Fruit fly (Drosophila melanogaster): ENCODE data around the gene CG5653.

The CG5653 gene

dm6 chr3L:8996173-8996767 lies 30.1 kb upstream of the CG5653 start (continued):
- TF ChIP-seq prd (optimal IDR thresholded peaks at IDR 0.05): no peak
- TF ChIP-seq prd (GFP tag; IDR thresholded peaks at IDR 0.05): peak; percentile 78
- TF ChIP-seq CG9797 (GFP tag; optimal IDR thresholded peaks at IDR 0.05): no peak
- TF ChIP-seq lilli (GFP tag; optimal IDR thresholded peaks at IDR 0.05): peak; percentile 68
- TF ChIP-seq CG16863 (GFP tag; optimal IDR thresholded peaks at IDR 0.05): peak; percentile 45
- no peak for TF ChIP-seq C15 (GFP tag; IDR thresholded peaks at IDR 0.05)
- TF ChIP-seq cg (GFP tag; optimal IDR thresholded peaks at IDR 0.05): peak; percentile 25
- TF ChIP-seq CG2678 (tag; optimal IDR thresholded peaks at IDR 0.05): no peak
- 0 out of 2 replicates have a peak, but pooled peaks have one; percentile 42 for TF ChIP-seq CG6272 (GFP tag; IDR thresholded peaks at IDR 0.05)
- peak; percentile 24 for TF ChIP-seq cato (GFP tag; optimal IDR thresholded peaks at IDR 0.05; ENCODE audit: borderline replicate concordance)
- TF ChIP-seq nom (GFP tag; optimal IDR thresholded peaks at IDR 0.05): no peak
- TF ChIP-seq crol (GFP tag; IDR thresholded peaks at IDR 0.05): no peak
- peak; percentile 34 for TF ChIP-seq CG10209 (GFP tag; optimal IDR thresholded peaks at IDR 0.05)
- TF ChIP-seq CG6175 (GFP tag; IDR thresholded peaks at IDR 0.05): no peak
- no peak for TF ChIP-seq gcm2 (GFP tag; optimal IDR thresholded peaks at IDR 0.05)
- no peak for TF ChIP-seq gt (GFP tag; IDR thresholded peaks at IDR 0.05)
- TF ChIP-seq gem (tag; optimal IDR thresholded peaks at IDR 0.05): no peak
- no peak for TF ChIP-seq CoRest (tag; optimal IDR thresholded peaks at IDR 0.05)
- TF ChIP-seq Xbp1 (GFP tag; optimal IDR thresholded peaks at IDR 0.05): peak; percentile 70
- peak; percentile 77 for TF ChIP-seq Xrp1 (GFP tag; IDR thresholded peaks at IDR 0.05)
- TF ChIP-seq aop (GFP tag; IDR thresholded peaks at IDR 0.05): no peak
- no peak for TF ChIP-seq yki (optimal IDR thresholded peaks at IDR 0.05)
- TF ChIP-seq pnt (GFP tag; optimal IDR thresholded peaks at IDR 0.05): peak; percentile 24
- no peak for TF ChIP-seq Gsc (GFP tag; IDR thresholded peaks at IDR 0.05)
- TF ChIP-seq Bteb2 (GFP tag; optimal IDR thresholded peaks at IDR 0.05): no peak
- TF ChIP-seq her (GFP tag; optimal IDR thresholded peaks at IDR 0.05): no peak
- no peak for TF ChIP-seq gfzf (GFP tag; optimal IDR thresholded peaks at IDR 0.05)
- TF ChIP-seq CG10565 (GFP tag; optimal IDR thresholded peaks at IDR 0.05): no peak
- TF ChIP-seq tup (GFP tag; optimal IDR thresholded peaks at IDR 0.05): peak; percentile 30
- 0 out of 3 replicates have a peak, but pooled peaks have one; percentile 37 for TF ChIP-seq Dbx (GFP tag; IDR thresholded peaks at IDR 0.05)
- no peak for TF ChIP-seq CG15269 (tag; optimal IDR thresholded peaks at IDR 0.05)
- no peak for TF ChIP-seq Trl (optimal IDR thresholded peaks at IDR 0.05)
- TF ChIP-seq Trl (GFP tag; optimal IDR thresholded peaks at IDR 0.05): peak; percentile 33
- peak; percentile 47; the same call in 1 of the 2 replicates for TF ChIP-seq al (GFP tag; IDR thresholded peaks at IDR 0.05)
- TF ChIP-seq p53 (GFP tag; optimal IDR thresholded peaks at IDR 0.05): no peak
- peak; percentile 30 for TF ChIP-seq CG3995 (GFP tag; optimal IDR thresholded peaks at IDR 0.05)
- peak; percentile 93 for TF ChIP-seq sens (GFP tag)
- TF ChIP-seq ftz-f1 (GFP tag; optimal IDR thresholded peaks at IDR 0.05): no peak
- TF ChIP-seq fu2 (GFP tag; optimal IDR thresholded peaks at IDR 0.05): peak; percentile 24
- TF ChIP-seq Asciz (GFP tag; optimal IDR thresholded peaks at IDR 0.05): peak; percentile 61
- no peak for TF ChIP-seq trh (GFP tag; optimal IDR thresholded peaks at IDR 0.05)
- no peak for TF ChIP-seq CG33557 (GFP tag; optimal IDR thresholded peaks at IDR 0.05)
- TF ChIP-seq CG31388 (GFP tag; optimal IDR thresholded peaks at IDR 0.05): peak; percentile 31
- TF ChIP-seq sima (GFP tag; optimal IDR thresholded peaks at IDR 0.05): no peak
- peak; percentile 57 for TF ChIP-seq chn (GFP tag; optimal IDR thresholded peaks at IDR 0.05)
- peak; percentile 10 for TF ChIP-seq maf-S (GFP tag; optimal IDR thresholded peaks at IDR 0.05)
- peak; percentile 34 for TF ChIP-seq salm (tag; optimal IDR thresholded peaks at IDR 0.05)
- 0 out of 3 replicates have a peak, but pooled peaks have one; percentile 43 for TF ChIP-seq CG3726 (GFP tag; IDR thresholded peaks at IDR 0.05)
- peak; percentile 62; the same call in 1 of the 2 replicates for TF ChIP-seq stc (GFP tag; IDR thresholded peaks at IDR 0.05)
- TF ChIP-seq ems (GFP tag; optimal IDR thresholded peaks at IDR 0.05): peak; percentile 51
- TF ChIP-seq Six4 (GFP tag; optimal IDR thresholded peaks at IDR 0.05): peak; percentile 49
- peak; percentile 52; the same call in 1 of the 3 replicates for TF ChIP-seq Mrtf (GFP tag; IDR thresholded peaks at IDR 0.05)
